Worm (Caenorhabditis elegans) whole organism, L2 larva: ENCODE data around the gene K02E10.5.
A peak's percentile ranks its signal among the peaks of the same experiment; 100 is the strongest.

ENCODE experiments used
- F13H6.1 ChIP-seq: sonication (generic microtip); optimal IDR thresholded peaks from 2 replicates; lab custom pipeline; 2016; ENCODE audit warnings: missing genetic modification characterization, missing compliant biosample characterization
- R02D3.7 ChIP-seq: fragments of 150-350 bp; optimal IDR thresholded peaks from 2 replicates; lab custom pipeline; 2014; ENCODE audit warnings: missing biosample characterization, missing genetic modification characterization
- Y55F3AM.14 ChIP-seq: fragments of 200-800 bp; sonication (Bioruptor generic); optimal IDR thresholded peaks from 2 replicates; lab custom pipeline; 2018; ENCODE audit warnings: mild to moderate bottlenecking, missing genetic modification characterization, missing compliant biosample characterization
- ZK546.5 ChIP-seq: sonication (generic microtip); optimal IDR thresholded peaks from 2 replicates; lab custom pipeline; 2017; ENCODE audit warnings: missing biosample characterization, missing genetic modification characterization
- alr-1 ChIP-seq: fragments of 150-350 bp; optimal IDR thresholded peaks from 2 replicates; lab custom pipeline; 2014; ENCODE audit warnings: missing biosample characterization, missing genetic modification characterization
- ama-1 ChIP-seq: fragments of 150-350 bp; optimal IDR thresholded peaks from 2 replicates; lab custom pipeline; 2018; ENCODE audit warnings: inconsistent platforms
- blmp-1 ChIP-seq: sonication (generic microtip); optimal IDR thresholded peaks from 2 replicates; lab custom pipeline; 2017; ENCODE audit warnings: missing genetic modification characterization, mild to moderate bottlenecking, missing compliant biosample characterization, antibody characterized with exemption, moderate library complexity; ENCODE audit not compliant: insufficient read depth
- ceh-16 ChIP-seq: fragments of 150-350 bp; optimal IDR thresholded peaks from 2 replicates; lab custom pipeline; 2014; ENCODE audit warnings: missing biosample characterization, missing genetic modification characterization
- ceh-82 ChIP-seq: fragments of 150-350 bp; optimal IDR thresholded peaks from 2 replicates; lab custom pipeline; 2014; ENCODE audit warnings: missing biosample characterization, missing genetic modification characterization
- egl-27 ChIP-seq: sonication (generic microtip); optimal IDR thresholded peaks from 3 replicates; lab custom pipeline; 2017; ENCODE audit warnings: missing biosample characterization, missing genetic modification reagents, missing genetic modification characterization
- elt-1 ChIP-seq: fragments of 150-350 bp; optimal IDR thresholded peaks from 2 replicates; lab custom pipeline; 2014; ENCODE audit warnings: missing biosample characterization, missing genetic modification characterization
- fos-1 ChIP-seq: fragments of 150-350 bp; optimal IDR thresholded peaks from 2 replicates; lab custom pipeline; 2014; ENCODE audit warnings: missing biosample characterization, missing genetic modification characterization
- gmeb-1 ChIP-seq: fragments of 150-350 bp; optimal IDR thresholded peaks from 2 replicates; lab custom pipeline; 2014; ENCODE audit warnings: missing biosample characterization, missing genetic modification characterization
- lin-13 ChIP-seq: fragments of 150-350 bp; optimal IDR thresholded peaks from 2 replicates; lab custom pipeline; 2014; ENCODE audit warnings: missing biosample characterization, missing genetic modification reagents, missing genetic modification characterization
- lin-39 ChIP-seq: fragments of 150-350 bp; optimal IDR thresholded peaks from 2 replicates; lab custom pipeline; 2014; ENCODE audit warnings: missing biosample characterization, missing genetic modification reagents, missing genetic modification characterization
- lsy-2 ChIP-seq, 2 experiments: fragments of 150-350 bp in 1 of 2; sonication (generic microtip) in 1 of 2; optimal IDR thresholded peaks; 2 replicates each; lab custom pipeline; 2014 to 2017; ENCODE audit warnings: missing biosample characterization in 2 of 2, missing genetic modification characterization in 2 of 2
- mbf-1 ChIP-seq: sonication (generic microtip); optimal IDR thresholded peaks from 2 replicates; lab custom pipeline; 2017; ENCODE audit warnings: missing biosample characterization, missing genetic modification characterization
- mdl-1 ChIP-seq, 2 experiments: fragments of 150-350 bp in 1 of 2; sonication (generic microtip) in 1 of 2; optimal IDR thresholded peaks; 2 replicates each; lab custom pipeline; 2017; ENCODE audit warnings: missing biosample characterization in 2 of 2, missing genetic modification characterization in 2 of 2
- nhr-11 ChIP-seq: fragments of 150-350 bp; optimal IDR thresholded peaks from 2 replicates; lab custom pipeline; 2014; ENCODE audit warnings: missing biosample characterization, missing genetic modification characterization
- nhr-12 ChIP-seq: fragments of 150-350 bp; optimal IDR thresholded peaks from 2 replicates; lab custom pipeline; 2014; ENCODE audit warnings: missing biosample characterization, missing genetic modification characterization
- nhr-129 ChIP-seq: fragments of 150-350 bp; optimal IDR thresholded peaks from 2 replicates; lab custom pipeline; 2014; ENCODE audit warnings: missing biosample characterization, missing genetic modification characterization
- nhr-21 ChIP-seq: fragments of 150-350 bp; optimal IDR thresholded peaks from 2 replicates; lab custom pipeline; 2014; ENCODE audit warnings: missing biosample characterization, missing genetic modification characterization
- nhr-23 ChIP-seq: fragments of 150-350 bp; optimal IDR thresholded peaks from 2 replicates; lab custom pipeline; 2014; ENCODE audit warnings: missing biosample characterization, missing genetic modification reagents, missing genetic modification characterization
- nhr-25 ChIP-seq: fragments of 150-350 bp; sonication (generic microtip); optimal IDR thresholded peaks from 3 replicates; lab custom pipeline; 2014; ENCODE audit warnings: missing biosample characterization, missing genetic modification characterization
- nhr-6 ChIP-seq: fragments of 150-350 bp; optimal IDR thresholded peaks from 2 replicates; lab custom pipeline; 2014; ENCODE audit warnings: missing biosample characterization, missing genetic modification characterization
- nhr-77 ChIP-seq: fragments of 150-350 bp; optimal IDR thresholded peaks from 2 replicates; lab custom pipeline; 2014; ENCODE audit warnings: missing biosample characterization, missing genetic modification characterization
- peb-1 ChIP-seq: fragments of 150-350 bp; optimal IDR thresholded peaks from 2 replicates; lab custom pipeline; 2014; ENCODE audit warnings: missing biosample characterization, missing genetic modification characterization
- sem-4 ChIP-seq: fragments of 150-350 bp; optimal IDR thresholded peaks from 2 replicates; lab custom pipeline; 2014; ENCODE audit warnings: missing biosample characterization, missing genetic modification reagents, missing genetic modification characterization
- skn-1 ChIP-seq: sonication (generic microtip); optimal IDR thresholded peaks from 2 replicates; lab custom pipeline; 2017; ENCODE audit warnings: missing biosample characterization, missing genetic modification characterization
- sma-3 ChIP-seq: sonication (generic microtip); optimal IDR thresholded peaks from 2 replicates; lab custom pipeline; 2016; ENCODE audit warnings: missing genetic modification reagents, missing genetic modification characterization, missing compliant biosample characterization
- sma-9 ChIP-seq, 2 experiments: fragments of 150-350 bp in 1 of 2; sonication (generic microtip) in 1 of 2; optimal IDR thresholded peaks; 2 replicates each; lab custom pipeline; 2014 to 2016; ENCODE audit warnings: missing genetic modification characterization in 2 of 2, mild to moderate bottlenecking in 1 of 2, missing biosample characterization in 1 of 2, missing compliant biosample characterization in 1 of 2, missing genetic modification reagents in 1 of 2, moderate library complexity in 1 of 2
- unc-39 ChIP-seq: fragments of 150-350 bp; optimal IDR thresholded peaks from 2 replicates; lab custom pipeline; 2014; ENCODE audit warnings: missing biosample characterization, missing genetic modification characterization
- unc-55 ChIP-seq: fragments of 150-350 bp; sonication (generic microtip); optimal IDR thresholded peaks from 3 replicates; lab custom pipeline; 2014; ENCODE audit warnings: missing biosample characterization, missing genetic modification reagents, missing genetic modification characterization
- unc-62 ChIP-seq: fragments of 150-350 bp; optimal IDR thresholded peaks from 2 replicates; lab custom pipeline; 2014; ENCODE audit warnings: missing biosample characterization, missing genetic modification reagents, missing genetic modification characterization
- zag-1 ChIP-seq: fragments of 150-350 bp; optimal IDR thresholded peaks from 2 replicates; lab custom pipeline; 2014; ENCODE audit warnings: missing biosample characterization, missing genetic modification characterization
- ztf-1 ChIP-seq: fragments of 200-800 bp; sonication (Bioruptor generic); conservative IDR thresholded peaks from 2 replicates; pipeline ENCODE4 v1.3.6; 2022; ENCODE audit warnings: missing genetic modification characterization, missing compliant biosample characterization
- ztf-11 ChIP-seq: sonication (generic microtip); optimal IDR thresholded peaks from 2 replicates; lab custom pipeline; 2017; ENCODE audit warnings: missing biosample characterization, missing genetic modification characterization

K02E10.5 gene

ce11 chrX:2478823-2479222 lies at the start of gene K02E10.5:
TSS of gene K02E10.5 (minus strand) at chrX:2478923.
- TF ChIP-seq ceh-16 (tag; lab: Kevin White, UChicago): no peak
- no peak for TF ChIP-seq ztf-1
- TF ChIP-seq gmeb-1 (tag; lab: Kevin White, UChicago): no peak
- TF ChIP-seq mdl-1 (tag; optimal IDR thresholded peaks at IDR 0.05; lab: Kevin White, UChicago): no peak
- TF ChIP-seq unc-39 (tag; lab: Kevin White, UChicago): no peak
- no peak for TF ChIP-seq ceh-82 (tag; lab: Kevin White, UChicago)
- no peak for TF ChIP-seq mbf-1 (tag; lab: Kevin White, UChicago)
- TF ChIP-seq nhr-21: no peak
- TF ChIP-seq nhr-77 (tag; lab: Kevin White, UChicago): no peak
- TF ChIP-seq R02D3.7 (tag; lab: Kevin White, UChicago): no peak
- TF ChIP-seq egl-27: no peak
- TF ChIP-seq ama-1: no peak
- no peak for TF ChIP-seq F13H6.1 (tag; lab: Kevin White, UChicago)
- TF ChIP-seq zag-1 (tag; lab: Kevin White, UChicago): no peak

ce11 chrX:2527877-2528276 lies 49.2 kb upstream of the K02E10.5 start:
- TF ChIP-seq alr-1 (tag; lab: Kevin White, UChicago) (no peak), unc-55 (peak; percentile 4), nhr-23 (tag; lab: Kevin White, UChicago) (no peak), sma-3 (GFP tag; lab: Kevin White, UChicago) (peak; percentile 28), skn-1 (tag; lab: Kevin White, UChicago) (no peak), nhr-77 (tag; lab: Kevin White, UChicago) (no peak), nhr-129 (tag; lab: Kevin White, UChicago) (peak; percentile 39), mbf-1 (tag; lab: Kevin White, UChicago) (no peak), nhr-25 (tag; lab: Kevin White, UChicago) (no peak), nhr-6 (tag; lab: Kevin White, UChicago) (no peak), unc-39 (tag; lab: Kevin White, UChicago) (no peak), ztf-1 (no peak), nhr-12 (tag; lab: Kevin White, UChicago) (no peak), mdl-1 (tag; optimal IDR thresholded peaks at IDR 0.05; lab: Kevin White, UChicago) (no peak), lsy-2 (tag; optimal IDR thresholded peaks at IDR 0.05; lab: Kevin White, UChicago) (peak in 1 of 2 experiments; percentile 9), lin-13 (GFP tag; lab: Kevin White, UChicago) (peak; percentile 9), Y55F3AM.14 (GFP tag; lab: Kevin White, UChicago) (no peak), sem-4 (no peak), R02D3.7 (tag; lab: Kevin White, UChicago) (no peak), lin-39 (no peak), sma-9 (GFP tag; optimal IDR thresholded peaks at IDR 0.05; lab: Kevin White, UChicago) (peak; percentile 53), sma-9 (tag; optimal IDR thresholded peaks at IDR 0.05; lab: Kevin White, UChicago) (no peak), nhr-11 (no peak), gmeb-1 (tag; lab: Kevin White, UChicago) (no peak), ZK546.5 (tag; lab: Kevin White, UChicago) (no peak), zag-1 (tag; lab: Kevin White, UChicago) (no peak), elt-1 (no peak), unc-62 (GFP tag; lab: Kevin White, UChicago) (no peak), fos-1 (tag; lab: Kevin White, UChicago) (no peak), blmp-1 (no peak), peb-1 (tag; lab: Kevin White, UChicago) (no peak), ama-1 (no peak), F13H6.1 (tag; lab: Kevin White, UChicago) (peak; percentile 55)

ce11 chrX:2527194-2527593 lies 48.5 kb upstream of the K02E10.5 start:
- no peak for TF ChIP-seq alr-1 (tag; lab: Kevin White, UChicago)
- no peak for TF ChIP-seq lin-13 (GFP tag; lab: Kevin White, UChicago)
- TF ChIP-seq ceh-82 (tag; lab: Kevin White, UChicago): no peak
- TF ChIP-seq ztf-11 (tag; lab: Kevin White, UChicago): no peak
- TF ChIP-seq fos-1 (tag; lab: Kevin White, UChicago): no peak

- TF ChIP-seq fos-1 (tag; lab: Kevin White, UChicago) (no peak), peb-1 (tag; lab: Kevin White, UChicago) (no peak), mdl-1 (tag; optimal IDR thresholded peaks at IDR 0.05; lab: Kevin White, UChicago) (no peak), ztf-1 (no peak)
Observed at ce11 chrX:2526078-2526477, 47.4 kb upstream of the K02E10.5 start.
